Worm (Caenorhabditis elegans): Measurements from ENCODE around the gene F42G2.7.

- TF ChIP-seq cnd-1 (tag; optimal IDR thresholded peaks at IDR 0.05) (no peak), pha-4 (tag; optimal IDR thresholded peaks at IDR 0.05) (no peak), unc-62 (GFP tag; optimal IDR thresholded peaks at IDR 0.05) (no peak), snpc-4 (tag; optimal IDR thresholded peaks at IDR 0.05) (no peak)
Observed at ce11 chrII:2421905-2422304, 3.9 kb downstream of the F42G2.7 start, which contains the start of gene F42G2.2.
